Worm (Caenorhabditis elegans) whole organism, L2 larva: ENCODE data around the gene F07C3.3.

Experiments used
- C34F6.9 ChIP-seq: fragments of 150-350 bp; optimal IDR thresholded peaks from 2 replicates; lab custom pipeline; 2014; ENCODE audit warnings: missing biosample characterization, missing genetic modification characterization
- F13H6.1 ChIP-seq: sonication (generic microtip); optimal IDR thresholded peaks from 2 replicates; lab custom pipeline; 2016; ENCODE audit warnings: missing genetic modification characterization, missing compliant biosample characterization
- R02D3.7 ChIP-seq: fragments of 150-350 bp; optimal IDR thresholded peaks from 2 replicates; lab custom pipeline; 2014; ENCODE audit warnings: missing biosample characterization, missing genetic modification characterization
- Y55F3AM.14 ChIP-seq: fragments of 200-800 bp; sonication (Bioruptor generic); optimal IDR thresholded peaks from 2 replicates; lab custom pipeline; 2018; ENCODE audit warnings: mild to moderate bottlenecking, missing genetic modification characterization, missing compliant biosample characterization
- alr-1 ChIP-seq: fragments of 150-350 bp; optimal IDR thresholded peaks from 2 replicates; lab custom pipeline; 2014; ENCODE audit warnings: missing biosample characterization, missing genetic modification characterization
- aly-2 ChIP-seq: fragments of 150-350 bp; optimal IDR thresholded peaks from 2 replicates; lab custom pipeline; 2014; ENCODE audit warnings: missing biosample characterization, missing genetic modification characterization
- ama-1 ChIP-seq: fragments of 150-350 bp; optimal IDR thresholded peaks from 2 replicates; lab custom pipeline; 2018; ENCODE audit warnings: inconsistent platforms
- blmp-1 ChIP-seq: sonication (generic microtip); optimal IDR thresholded peaks from 2 replicates; lab custom pipeline; 2017; ENCODE audit warnings: missing genetic modification characterization, mild to moderate bottlenecking, missing compliant biosample characterization, antibody characterized with exemption, moderate library complexity; ENCODE audit not compliant: insufficient read depth
- ceh-16 ChIP-seq: fragments of 150-350 bp; optimal IDR thresholded peaks from 2 replicates; lab custom pipeline; 2014; ENCODE audit warnings: missing biosample characterization, missing genetic modification characterization
- crh-2 ChIP-seq: sonication (generic microtip); optimal IDR thresholded peaks from 2 replicates; lab custom pipeline; 2017; ENCODE audit warnings: missing biosample characterization, missing genetic modification characterization
- dmd-4 ChIP-seq: sonication (generic microtip); optimal IDR thresholded peaks from 2 replicates; lab custom pipeline; 2017; ENCODE audit warnings: missing biosample characterization, missing genetic modification characterization
- egl-27 ChIP-seq: sonication (generic microtip); optimal IDR thresholded peaks from 3 replicates; lab custom pipeline; 2017; ENCODE audit warnings: missing biosample characterization, missing genetic modification reagents, missing genetic modification characterization
- elt-1 ChIP-seq: fragments of 150-350 bp; optimal IDR thresholded peaks from 2 replicates; lab custom pipeline; 2014; ENCODE audit warnings: missing biosample characterization, missing genetic modification characterization
- elt-3 ChIP-seq: sonication (generic microtip); optimal IDR thresholded peaks from 2 replicates; lab custom pipeline; 2017; ENCODE audit warnings: missing biosample characterization, missing genetic modification characterization
- fos-1 ChIP-seq: fragments of 150-350 bp; optimal IDR thresholded peaks from 2 replicates; lab custom pipeline; 2014; ENCODE audit warnings: missing biosample characterization, missing genetic modification characterization
- gmeb-1 ChIP-seq: fragments of 150-350 bp; optimal IDR thresholded peaks from 2 replicates; lab custom pipeline; 2014; ENCODE audit warnings: missing biosample characterization, missing genetic modification characterization
- lin-13 ChIP-seq: fragments of 150-350 bp; optimal IDR thresholded peaks from 2 replicates; lab custom pipeline; 2014; ENCODE audit warnings: missing biosample characterization, missing genetic modification reagents, missing genetic modification characterization
- lin-39 ChIP-seq: fragments of 150-350 bp; optimal IDR thresholded peaks from 2 replicates; lab custom pipeline; 2014; ENCODE audit warnings: missing biosample characterization, missing genetic modification reagents, missing genetic modification characterization
- lsy-2 ChIP-seq, 2 experiments: fragments of 150-350 bp in 1 of 2; sonication (generic microtip) in 1 of 2; optimal IDR thresholded peaks; 2 replicates each; lab custom pipeline; 2014 to 2017; ENCODE audit warnings: missing biosample characterization in 2 of 2, missing genetic modification characterization in 2 of 2
- mbf-1 ChIP-seq: sonication (generic microtip); optimal IDR thresholded peaks from 2 replicates; lab custom pipeline; 2017; ENCODE audit warnings: missing biosample characterization, missing genetic modification characterization
- mdl-1 ChIP-seq, 2 experiments: fragments of 150-350 bp in 1 of 2; sonication (generic microtip) in 1 of 2; optimal IDR thresholded peaks; 2 replicates each; lab custom pipeline; 2017; ENCODE audit warnings: missing biosample characterization in 2 of 2, missing genetic modification characterization in 2 of 2
- nhr-10 ChIP-seq: sonication (generic microtip); optimal IDR thresholded peaks from 2 replicates; lab custom pipeline; 2017; ENCODE audit warnings: missing biosample characterization, missing genetic modification characterization
- nhr-11 ChIP-seq: fragments of 150-350 bp; optimal IDR thresholded peaks from 2 replicates; lab custom pipeline; 2014; ENCODE audit warnings: missing biosample characterization, missing genetic modification characterization
- nhr-12 ChIP-seq: fragments of 150-350 bp; optimal IDR thresholded peaks from 2 replicates; lab custom pipeline; 2014; ENCODE audit warnings: missing biosample characterization, missing genetic modification characterization
- nhr-129 ChIP-seq: fragments of 150-350 bp; optimal IDR thresholded peaks from 2 replicates; lab custom pipeline; 2014; ENCODE audit warnings: missing biosample characterization, missing genetic modification characterization
- nhr-21 ChIP-seq: fragments of 150-350 bp; optimal IDR thresholded peaks from 2 replicates; lab custom pipeline; 2014; ENCODE audit warnings: missing biosample characterization, missing genetic modification characterization
- nhr-23 ChIP-seq: fragments of 150-350 bp; optimal IDR thresholded peaks from 2 replicates; lab custom pipeline; 2014; ENCODE audit warnings: missing biosample characterization, missing genetic modification reagents, missing genetic modification characterization
- nhr-6 ChIP-seq: fragments of 150-350 bp; optimal IDR thresholded peaks from 2 replicates; lab custom pipeline; 2014; ENCODE audit warnings: missing biosample characterization, missing genetic modification characterization
- nhr-77 ChIP-seq: fragments of 150-350 bp; optimal IDR thresholded peaks from 2 replicates; lab custom pipeline; 2014; ENCODE audit warnings: missing biosample characterization, missing genetic modification characterization
- peb-1 ChIP-seq: fragments of 150-350 bp; optimal IDR thresholded peaks from 2 replicates; lab custom pipeline; 2014; ENCODE audit warnings: missing biosample characterization, missing genetic modification characterization
- skn-1 ChIP-seq: sonication (generic microtip); optimal IDR thresholded peaks from 2 replicates; lab custom pipeline; 2017; ENCODE audit warnings: missing biosample characterization, missing genetic modification characterization
- sma-3 ChIP-seq: sonication (generic microtip); optimal IDR thresholded peaks from 2 replicates; lab custom pipeline; 2016; ENCODE audit warnings: missing genetic modification reagents, missing genetic modification characterization, missing compliant biosample characterization
- sma-9 ChIP-seq, 2 experiments: fragments of 150-350 bp in 1 of 2; sonication (generic microtip) in 1 of 2; optimal IDR thresholded peaks; 2 replicates each; lab custom pipeline; 2014 to 2016; ENCODE audit warnings: missing genetic modification characterization in 2 of 2, mild to moderate bottlenecking in 1 of 2, missing biosample characterization in 1 of 2, missing compliant biosample characterization in 1 of 2, missing genetic modification reagents in 1 of 2, moderate library complexity in 1 of 2
- snpc-4 ChIP-seq: fragments of 150-350 bp; optimal IDR thresholded peaks from 2 replicates; lab custom pipeline; 2014; ENCODE audit warnings: missing biosample characterization, missing genetic modification characterization
- unc-55 ChIP-seq: fragments of 150-350 bp; sonication (generic microtip); optimal IDR thresholded peaks from 3 replicates; lab custom pipeline; 2014; ENCODE audit warnings: missing biosample characterization, missing genetic modification reagents, missing genetic modification characterization
- zag-1 ChIP-seq: fragments of 150-350 bp; optimal IDR thresholded peaks from 2 replicates; lab custom pipeline; 2014; ENCODE audit warnings: missing biosample characterization, missing genetic modification characterization
- ztf-11 ChIP-seq: sonication (generic microtip); optimal IDR thresholded peaks from 2 replicates; lab custom pipeline; 2017; ENCODE audit warnings: missing biosample characterization, missing genetic modification characterization
- ztf-4 ChIP-seq: fragments of 150-350 bp; optimal IDR thresholded peaks from 2 replicates; lab custom pipeline; 2014; ENCODE audit warnings: missing biosample characterization, missing genetic modification characterization

F07C3.3 gene

ce11 chrV:9217158-9217557 is 15.0 kb downstream of the F07C3.3 start, which contains the start of gene pacs-1:
pacs-1 (minus strand) TSS chrV:9217258.
- TF ChIP-seq nhr-11 = no peak
- no peak for TF ChIP-seq lin-39 (tag; lab: Kevin White, UChicago)
- TF ChIP-seq nhr-10 (tag; lab: Kevin White, UChicago) = no peak
- TF ChIP-seq mbf-1 (tag; lab: Kevin White, UChicago) = no peak
- TF ChIP-seq ceh-16 = no peak
- no peak for TF ChIP-seq nhr-23
- no peak for TF ChIP-seq nhr-12 (tag; lab: Kevin White, UChicago)

ce11 chrV:9213554-9213953 is 18.6 kb downstream of the F07C3.3 start, which contains the start of gene mdt-27:
mdt-27 (minus strand) TSS chrV:9213654.
- no peak for TF ChIP-seq aly-2
- no peak for TF ChIP-seq ztf-4 (tag; lab: Kevin White, UChicago)
- no peak for TF ChIP-seq Y55F3AM.14 (GFP tag; lab: Kevin White, UChicago)
- TF ChIP-seq mdl-1 (tag; optimal IDR thresholded peaks at IDR 0.05; lab: Kevin White, UChicago) = no peak
- TF ChIP-seq zag-1 (tag; lab: Kevin White, UChicago) = no peak
- no peak for TF ChIP-seq skn-1 (tag; lab: Kevin White, UChicago)
- no peak for TF ChIP-seq ztf-11 (tag; lab: Kevin White, UChicago)
- TF ChIP-seq fos-1 = no peak
- TF ChIP-seq dmd-4 (tag; lab: Kevin White, UChicago) = no peak
- no peak for TF ChIP-seq alr-1
- no peak for TF ChIP-seq peb-1 (tag; lab: Kevin White, UChicago)
- no peak for TF ChIP-seq sma-9 (GFP tag; optimal IDR thresholded peaks at IDR 0.05; lab: Kevin White, UChicago)
- TF ChIP-seq sma-9 (tag; optimal IDR thresholded peaks at IDR 0.05; lab: Kevin White, UChicago) = no peak
- TF ChIP-seq nhr-77 (tag; lab: Kevin White, UChicago) = no peak
- no peak for TF ChIP-seq elt-1 (tag; lab: Kevin White, UChicago)
- no peak for TF ChIP-seq gmeb-1 (tag; lab: Kevin White, UChicago)
- no peak for TF ChIP-seq nhr-11
- TF ChIP-seq nhr-21 (tag; lab: Kevin White, UChicago) = no peak
- no peak for TF ChIP-seq elt-3 (tag; lab: Kevin White, UChicago)

ce11 chrV:9212499-9212898 is 19.7 kb downstream of the F07C3.3 start:
- TF ChIP-seq Y55F3AM.14 (GFP tag; lab: Kevin White, UChicago) (no peak), elt-1 (tag; lab: Kevin White, UChicago) (no peak), unc-55 (GFP tag; lab: Kevin White, UChicago) (peak; percentile 91), R02D3.7 (tag; lab: Kevin White, UChicago) (no peak), F13H6.1 (tag; lab: Kevin White, UChicago) (peak; percentile 21), ceh-16 (no peak), nhr-6 (tag; lab: Kevin White, UChicago) (peak; percentile 29), nhr-10 (tag; lab: Kevin White, UChicago) (no peak), nhr-129 (tag; lab: Kevin White, UChicago) (peak; percentile 80), dmd-4 (tag; lab: Kevin White, UChicago) (no peak), snpc-4 (tag; lab: Kevin White, UChicago) (peak; percentile 18), ama-1 (lab: Kevin White, UChicago) (no peak), nhr-21 (tag; lab: Kevin White, UChicago) (peak; percentile 30), mdl-1 (tag; optimal IDR thresholded peaks at IDR 0.05; lab: Kevin White, UChicago) (peak in 1 of 2 experiments; percentile 27), elt-3 (tag; lab: Kevin White, UChicago) (no peak), blmp-1 (no peak), aly-2 (no peak), sma-3 (GFP tag; lab: Kevin White, UChicago) (peak; percentile 16), gmeb-1 (tag; lab: Kevin White, UChicago) (peak; percentile 47), nhr-77 (tag; lab: Kevin White, UChicago) (no peak), peb-1 (tag; lab: Kevin White, UChicago) (no peak), zag-1 (tag; lab: Kevin White, UChicago) (no peak), egl-27 (no peak), sma-9 (GFP tag; optimal IDR thresholded peaks at IDR 0.05; lab: Kevin White, UChicago) (peak; percentile 51), sma-9 (tag; optimal IDR thresholded peaks at IDR 0.05; lab: Kevin White, UChicago) (no peak), fos-1 (peak; percentile 92), nhr-23 (no peak), lsy-2 (tag; optimal IDR thresholded peaks at IDR 0.05; lab: Kevin White, UChicago) (peak in 1 of 2 experiments; percentile 82), crh-2 (tag; lab: Kevin White, UChicago) (peak; percentile 77), lin-13 (GFP tag; lab: Kevin White, UChicago) (peak; percentile 55), C34F6.9 (tag; lab: Kevin White, UChicago) (peak; percentile 89)
